Fruit fly (Drosophila melanogaster): ENCODE measurements around the gene Lectin-galC1.

Lectin-galC1 gene

dm6 chr2L:19452535-19453317 is 35.5 kb downstream of the Lectin-galC1 start (continued):
- no peak; the same call in 1 of the 2 replicates for TF ChIP-seq sna (GFP tag; IDR thresholded peaks at IDR 0.05; ENCODE audit: partially characterized antibody)
- TF ChIP-seq Pdp1 (GFP tag; optimal IDR thresholded peaks at IDR 0.05) = peak; percentile 22 to 51
- TF ChIP-seq gem (tag; optimal IDR thresholded peaks at IDR 0.05) = peak; percentile 44
- TF ChIP-seq wor (GFP tag; IDR thresholded peaks at IDR 0.05) = no peak
- peak; percentile 53; the same call in 1 of the 2 replicates for TF ChIP-seq Xrp1 (GFP tag; IDR thresholded peaks at IDR 0.05)
- TF ChIP-seq Optix (GFP tag; IDR thresholded peaks at IDR 0.05) = no peak
- no peak; the same call in 2 of the 3 replicates for TF ChIP-seq zen2 (GFP tag; IDR thresholded peaks at IDR 0.05; ENCODE audit: partially characterized antibody)
- TF ChIP-seq Hr3 (GFP tag; optimal IDR thresholded peaks at IDR 0.05) = peak; percentile 21
- no peak for TF ChIP-seq GATAe (GFP tag; conservative IDR thresholded peaks at IDR 0.05)
- no peak for TF ChIP-seq CG10274 (GFP tag; optimal IDR thresholded peaks at IDR 0.05)
- TF ChIP-seq CG13123 (GFP tag; optimal IDR thresholded peaks at IDR 0.05) = no peak
- TF ChIP-seq tup (GFP tag; optimal IDR thresholded peaks at IDR 0.05) = no peak
- no peak for TF ChIP-seq mirr (GFP tag; optimal IDR thresholded peaks at IDR 0.05)
- no peak for TF ChIP-seq sc (optimal IDR thresholded peaks at IDR 0.05)
- TF ChIP-seq sc (GFP tag; optimal IDR thresholded peaks at IDR 0.05) = no peak
- TF ChIP-seq Med (GFP tag) = peak; percentile 63
- TF ChIP-seq CG1647 (GFP tag; optimal IDR thresholded peaks at IDR 0.05) = no peak
- no peak for TF ChIP-seq C15 (GFP tag; IDR thresholded peaks at IDR 0.05)
- TF ChIP-seq CG15073 (GFP tag; optimal IDR thresholded peaks at IDR 0.05) = no peak
- peak; percentile 19 for TF ChIP-seq Fer1 (GFP tag; optimal IDR thresholded peaks at IDR 0.05)
- no peak for TF ChIP-seq CG2129 (GFP tag; IDR thresholded peaks at IDR 0.05; ENCODE audit: partially characterized antibody)
- no peak for TF ChIP-seq CG2712 (tag; optimal IDR thresholded peaks at IDR 0.05)
- TF ChIP-seq Meics (GFP tag; optimal IDR thresholded peaks at IDR 0.05) = peak; percentile 23
- no peak for TF ChIP-seq CG4707 (GFP tag; optimal IDR thresholded peaks at IDR 0.05)
- TF ChIP-seq fd96Cb (tag; optimal IDR thresholded peaks at IDR 0.05) = no peak
- TF ChIP-seq CG2678 (tag; optimal IDR thresholded peaks at IDR 0.05) = no peak
- peak; percentile 45; the same call in 1 of the 2 replicates for TF ChIP-seq bbx (GFP tag; IDR thresholded peaks at IDR 0.05; ENCODE audit: partially characterized antibody)
- TF ChIP-seq Drgx (GFP tag; IDR thresholded peaks at IDR 0.05) = peak; percentile 60
- TF ChIP-seq eve (GFP tag; optimal IDR thresholded peaks at IDR 0.05) = no peak
- no peak for TF ChIP-seq fd102C (GFP tag; optimal IDR thresholded peaks at IDR 0.05)
- TF ChIP-seq corto (GFP tag; optimal IDR thresholded peaks at IDR 0.05) = no peak
- no peak for TF ChIP-seq nom (GFP tag; optimal IDR thresholded peaks at IDR 0.05)
- no peak for TF ChIP-seq CG2116 (GFP tag; optimal IDR thresholded peaks at IDR 0.05)
- peak; percentile 21; the same call in 2 of the 3 replicates for TF ChIP-seq CG34224 (GFP tag; IDR thresholded peaks at IDR 0.05; ENCODE audit: partially characterized antibody)
- TF ChIP-seq kay (GFP tag; optimal IDR thresholded peaks at IDR 0.05) = no peak
- peak; percentile 56 for TF ChIP-seq CG14441 (GFP tag; IDR thresholded peaks at IDR 0.05)
- no peak for TF ChIP-seq zfh1 (GFP tag; IDR thresholded peaks at IDR 0.05)
- no peak for TF ChIP-seq trem (tag; optimal IDR thresholded peaks at IDR 0.05)
- TF ChIP-seq nerfin-1 (tag; optimal IDR thresholded peaks at IDR 0.05) = peak; percentile 97
- no peak for TF ChIP-seq run (tag; optimal IDR thresholded peaks at IDR 0.05)
- peak; percentile 32 for TF ChIP-seq CG18599 (GFP tag; optimal IDR thresholded peaks at IDR 0.05)
- TF ChIP-seq Ets65A (GFP tag) = peak; percentile 93
- no peak for TF ChIP-seq abd-A (tag; optimal IDR thresholded peaks at IDR 0.05)
- TF ChIP-seq ind (GFP tag; optimal IDR thresholded peaks at IDR 0.05) = peak; percentile 28
- TF ChIP-seq bsh (GFP tag; optimal IDR thresholded peaks at IDR 0.05) = peak in 1 of 2 experiments; percentile 13
- TF ChIP-seq Ets97D (GFP tag; optimal IDR thresholded peaks at IDR 0.05) = no peak
- no peak for TF ChIP-seq Eip74EF (GFP tag; optimal IDR thresholded peaks at IDR 0.05)
- no peak for TF ChIP-seq Spps (tag; optimal IDR thresholded peaks at IDR 0.05)

All from whole organism, embryonic.